Fruit fly (Drosophila melanogaster) whole organism: ENCODE measurements around the gene CG33654.

ENCODE experiments used
- CG8478 ChIP-seq: fragments of >200 bp; optimal IDR thresholded peaks from 2 replicates; lab custom pipeline; 2018; ENCODE audit warnings: inconsistent platforms
- Dll ChIP-seq: fragments of >200 bp; optimal IDR thresholded peaks from 2 replicates; lab custom pipeline; 2017
- EcR ChIP-seq, 2 experiments: fragments of >200 bp; optimal IDR thresholded peaks; 2 replicates each; lab custom pipeline; 2017; ENCODE audit warnings: missing biosample characterization in 2 of 2, missing genetic modification characterization in 2 of 2, missing genetic modification reagents in 2 of 2
- pan ChIP-seq: fragments of >200 bp; optimal IDR thresholded peaks from 2 replicates; lab custom pipeline; 2017
- psq ChIP-seq: fragments of >200 bp; optimal IDR thresholded peaks from 2 replicates; lab custom pipeline; 2017
- usp ChIP-seq: fragments of >200 bp; optimal IDR thresholded peaks from 2 replicates; lab custom pipeline; 2017; ENCODE audit warnings: missing biosample characterization, missing genetic modification characterization, mixed read lengths

DNA sequence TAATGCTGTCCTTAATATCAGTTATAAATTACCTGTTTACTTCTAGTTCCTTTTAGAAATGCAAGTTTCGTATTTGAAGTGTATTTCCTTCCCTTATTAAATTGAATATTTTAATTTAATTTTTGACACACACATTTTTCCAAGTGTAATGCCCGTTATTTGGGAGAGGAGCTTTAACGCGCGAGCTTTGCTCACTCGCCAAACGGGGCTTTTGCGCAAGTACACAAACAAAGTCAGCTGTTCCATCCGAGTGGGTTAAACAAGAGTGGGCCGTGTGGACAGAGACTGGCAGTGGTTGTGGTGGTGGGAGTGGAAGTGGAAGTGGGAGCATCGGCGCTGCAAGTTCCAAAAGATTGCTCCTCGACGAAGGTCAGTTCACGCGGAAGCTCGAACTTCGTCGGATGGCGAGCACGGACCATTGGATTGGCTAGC is 1.9 kb downstream of the CG33654 start, which contains the start of gene CG8301:
- TF ChIP-seq psq (lab: Kevin White, UChicago), result no peak
- TF ChIP-seq Dll (lab: Kevin White, UChicago), result no peak
- TF ChIP-seq usp (GFP tag; lab: Kevin White, UChicago), result no peak
- no peak for TF ChIP-seq pan (lab: Kevin White, UChicago)
- no peak for TF ChIP-seq CG8478 (lab: Kevin White, UChicago)
- TF ChIP-seq EcR (GFP tag; optimal IDR thresholded peaks at IDR 0.05; lab: Kevin White, UChicago), result no peak
